Worm (Caenorhabditis elegans): Measurements from ENCODE around the gene mtm-3.

DNA sequence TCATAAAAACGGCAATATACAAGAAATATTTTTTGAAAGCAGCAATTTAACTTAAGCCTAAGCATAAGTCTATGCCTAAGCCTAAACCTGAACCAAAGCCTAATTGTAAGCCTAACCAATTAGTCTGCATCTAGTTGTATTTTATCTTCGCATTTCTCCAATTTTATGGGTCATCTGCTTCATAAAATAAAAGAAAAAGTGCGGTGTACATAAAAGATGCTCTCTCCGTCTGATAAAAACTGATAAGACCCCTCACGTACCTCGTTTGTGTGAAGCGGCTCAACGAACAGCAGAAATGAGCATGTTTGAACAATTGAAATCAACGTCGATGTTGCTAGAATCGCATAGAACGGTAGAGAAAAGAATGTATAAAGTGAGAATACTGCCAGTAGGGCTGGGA, 15.2 kb downstream of the mtm-3 start:
- TF ChIP-seq nhr-23 (tag; optimal IDR thresholded peaks at IDR 0.05) = no peak
- no peak for TF ChIP-seq lin-11 (tag; optimal IDR thresholded peaks at IDR 0.05)
- TF ChIP-seq blmp-1 (tag; optimal IDR thresholded peaks at IDR 0.05; ENCODE audit: insufficient read depth) = no peak
- TF ChIP-seq snpc-4 (tag; optimal IDR thresholded peaks at IDR 0.05) = no peak
- TF ChIP-seq mdl-1 (tag; optimal IDR thresholded peaks at IDR 0.05) = no peak
- no peak for TF ChIP-seq ceh-82 (tag; optimal IDR thresholded peaks at IDR 0.05)
- TF ChIP-seq dmd-4 (tag; optimal IDR thresholded peaks at IDR 0.05) = no peak
- no peak for TF ChIP-seq lin-39 (tag; optimal IDR thresholded peaks at IDR 0.05)
- TF ChIP-seq nhr-6 (tag; optimal IDR thresholded peaks at IDR 0.05) = no peak
- TF ChIP-seq unc-55 (GFP tag; optimal IDR thresholded peaks at IDR 0.05) = no peak

Measured in whole organism, L2 larva.